Fruit fly (Drosophila melanogaster) whole organism, embryonic: ENCODE data around the gene CG9150.

Experiments used
- Ada2b ChIP-seq: fragments of 200-800 bp; sonication (Bioruptor generic); IDR thresholded peaks from 2 replicates; pipeline ENCODE4 v1.3.6; 2022; ENCODE audit warnings: missing biosample characterization, missing genetic modification characterization
- Asciz ChIP-seq: fragments of 200-800 bp; sonication (Bioruptor generic); optimal IDR thresholded peaks from 2 replicates; lab custom pipeline; 2017; ENCODE audit warnings: missing biosample characterization, mild to moderate bottlenecking, missing genetic modification characterization, missing genetic modification reagents
- Bgb ChIP-seq: fragments of 200-800 bp; sonication (Bioruptor generic); IDR thresholded peaks from 2 replicates; pipeline ENCODE4 v1.3.6; 2022; ENCODE audit warnings: missing biosample characterization, missing genetic modification characterization; ENCODE audit not compliant: partially characterized antibody
- C15 ChIP-seq: fragments of 200-800 bp; sonication (Bioruptor generic); IDR thresholded peaks from 3 replicates; pipeline ENCODE4 v1.3.6; 2022; ENCODE audit warnings: missing biosample characterization, missing genetic modification characterization
- CG1024 ChIP-seq: fragments of 200-800 bp; sonication (Bioruptor generic); IDR thresholded peaks from 2 replicates; pipeline ENCODE4 v1.3.6; 2022; ENCODE audit warnings: missing biosample characterization, missing genetic modification characterization
- CG11093 ChIP-seq: fragments of 200-800 bp; sonication (Bioruptor generic); IDR thresholded peaks from 3 replicates; pipeline ENCODE4 v1.3.6; 2022; ENCODE audit warnings: missing biosample characterization, missing genetic modification characterization
- CG11723 ChIP-seq: fragments of 200-800 bp; sonication (Bioruptor generic); optimal IDR thresholded peaks from 2 replicates; lab custom pipeline; 2017; ENCODE audit warnings: missing biosample characterization, mild to moderate bottlenecking, missing genetic modification characterization
- CG12155 ChIP-seq: fragments of 200-800 bp; sonication (Bioruptor generic); optimal IDR thresholded peaks from 3 replicates; lab custom pipeline; 2016; ENCODE audit warnings: missing biosample characterization, missing genetic modification characterization
- CG12236 ChIP-seq: fragments of 200-800 bp; sonication (Bioruptor generic); optimal IDR thresholded peaks from 2 replicates; lab custom pipeline; 2016; ENCODE audit warnings: missing biosample characterization, missing genetic modification characterization
- CG1233 ChIP-seq: fragments of 200-800 bp; sonication (Bioruptor generic); optimal IDR thresholded peaks from 4 replicates; lab custom pipeline; 2018; ENCODE audit warnings: missing biosample characterization, mild to moderate bottlenecking, missing genetic modification characterization
- CG12769 ChIP-seq: fragments of 200-800 bp; sonication (Bioruptor generic); optimal IDR thresholded peaks from 2 replicates; lab custom pipeline; 2019; ENCODE audit warnings: missing biosample characterization, mild to moderate bottlenecking, missing genetic modification characterization, moderate library complexity
- CG13894 ChIP-seq: fragments of 200-800 bp; sonication (Bioruptor generic); optimal IDR thresholded peaks from 3 replicates; lab custom pipeline; 2018; ENCODE audit warnings: missing biosample characterization, mild to moderate bottlenecking, missing genetic modification characterization, moderate library complexity
- CG14667 ChIP-seq: fragments of 200-800 bp; sonication (Bioruptor generic); IDR thresholded peaks from 2 replicates; pipeline ENCODE4 v1.3.6; 2022; ENCODE audit warnings: missing biosample characterization, missing genetic modification characterization
- CG1603 ChIP-seq: fragments of 200-800 bp; sonication (Bioruptor generic); optimal IDR thresholded peaks from 2 replicates; lab custom pipeline; 2019; ENCODE audit warnings: missing biosample characterization, mild to moderate bottlenecking, missing genetic modification characterization, moderate library complexity
- CG2202 ChIP-seq: fragments of 200-800 bp; sonication (Bioruptor generic); optimal IDR thresholded peaks from 2 replicates; lab custom pipeline; 2018; ENCODE audit warnings: missing biosample characterization, mild to moderate bottlenecking, missing genetic modification characterization
- CG30020 ChIP-seq: fragments of 200-800 bp; optimal IDR thresholded peaks from 2 replicates; lab custom pipeline; 2019; ENCODE audit warnings: missing biosample characterization, mild to moderate bottlenecking, missing genetic modification characterization, moderate library complexity
- CG31224 ChIP-seq: fragments of 200-800 bp; sonication (Bioruptor generic); IDR thresholded peaks from 2 replicates; pipeline ENCODE4 v1.3.6; 2022; ENCODE audit warnings: missing biosample characterization, missing genetic modification characterization
- CG33213 ChIP-seq: fragments of 200-800 bp; sonication (Bioruptor generic); optimal IDR thresholded peaks from 3 replicates; lab custom pipeline; 2016; ENCODE audit warnings: missing biosample characterization, missing genetic modification characterization
- CG6765 ChIP-seq: fragments of 200-800 bp; sonication (Bioruptor generic); optimal IDR thresholded peaks from 3 replicates; lab custom pipeline; 2017; ENCODE audit warnings: missing biosample characterization, mild to moderate bottlenecking, missing genetic modification characterization
- CG7556 ChIP-seq: fragments of 200-800 bp; sonication (Bioruptor generic); optimal IDR thresholded peaks from 2 replicates; lab custom pipeline; 2017; ENCODE audit warnings: missing biosample characterization, mild to moderate bottlenecking, missing genetic modification characterization
- CG7745 ChIP-seq: fragments of 200-800 bp; sonication (Bioruptor generic); optimal IDR thresholded peaks from 2 replicates; lab custom pipeline; 2018; ENCODE audit warnings: missing biosample characterization, mild to moderate bottlenecking, missing genetic modification characterization, moderate library complexity
- CG8359 ChIP-seq: fragments of 200-800 bp; sonication (Bioruptor generic); optimal IDR thresholded peaks from 2 replicates; lab custom pipeline; 2017; ENCODE audit warnings: missing biosample characterization, mild to moderate bottlenecking, missing genetic modification characterization, borderline replicate concordance
- CG9932 ChIP-seq: fragments of 200-800 bp; sonication (Bioruptor generic); IDR thresholded peaks from 2 replicates; pipeline ENCODE4 v1.3.6; 2022; ENCODE audit warnings: missing biosample characterization, missing genetic modification characterization
- HLHmδ ChIP-seq: fragments of 200-800 bp; sonication (Bioruptor generic); optimal IDR thresholded peaks from 2 replicates; lab custom pipeline; 2018; ENCODE audit warnings: missing biosample characterization, mild to moderate bottlenecking, missing genetic modification characterization, moderate library complexity
- Med ChIP-seq: fragments of 200-800 bp; sonication (Bioruptor generic); peaks from one replicate; lab custom pipeline; 2016; ENCODE audit warnings: missing biosample characterization, missing genetic modification characterization, mild to moderate bottlenecking, inconsistent platforms, moderate library complexity
- Neu2 ChIP-seq: fragments of 200-800 bp; sonication (Bioruptor generic); optimal IDR thresholded peaks from 3 replicates; lab custom pipeline; 2016; ENCODE audit warnings: missing biosample characterization, missing genetic modification characterization, borderline replicate concordance
- Ptx1 ChIP-seq: fragments of 200-800 bp; sonication (Bioruptor generic); IDR thresholded peaks from 2 replicates; pipeline ENCODE4 v1.3.6; 2022; ENCODE audit warnings: missing biosample characterization, missing genetic modification characterization
- Sin3A ChIP-seq: fragments of >200 bp; optimal IDR thresholded peaks from 2 replicates; lab custom pipeline; 2018
- Ssrp ChIP-seq: fragments of 200-800 bp; sonication (Bioruptor generic); optimal IDR thresholded peaks from 2 replicates; lab custom pipeline; 2018; ENCODE audit warnings: missing biosample characterization, mild to moderate bottlenecking, missing genetic modification characterization, moderate library complexity
- Trl ChIP-seq, 3 experiments: fragments of >200 bp in 2 of 3; fragments of 200-800 bp in 1 of 3; sonication (Bioruptor generic) in 1 of 3; optimal IDR thresholded peaks; 2 replicates in 1 of 3; 3 replicates in 2 of 3; lab custom pipeline; 2016 to 2017; ENCODE audit warnings: missing biosample characterization in 1 of 3, missing genetic modification characterization in 1 of 3
- ab ChIP-seq: fragments of 200-800 bp; sonication (Bioruptor generic); optimal IDR thresholded peaks from 2 replicates; lab custom pipeline; 2016; ENCODE audit warnings: missing biosample characterization, missing genetic modification characterization
- ap ChIP-seq: fragments of 200-800 bp; sonication (Bioruptor generic); IDR thresholded peaks from 2 replicates; pipeline ENCODE4 v1.3.6; 2022; ENCODE audit warnings: missing biosample characterization, missing genetic modification characterization
- bbx ChIP-seq: fragments of 200-800 bp; sonication (Bioruptor generic); IDR thresholded peaks from 2 replicates; pipeline ENCODE4 v1.3.6; 2022; ENCODE audit warnings: missing biosample characterization, missing genetic modification characterization; ENCODE audit not compliant: partially characterized antibody
- bcd ChIP-seq: fragments of 200-800 bp; sonication (Bioruptor generic); optimal IDR thresholded peaks from 2 replicates; lab custom pipeline; 2017; ENCODE audit warnings: missing biosample characterization, mild to moderate bottlenecking, missing genetic modification characterization
- cad ChIP-seq: fragments of >200 bp; optimal IDR thresholded peaks from 2 replicates; lab custom pipeline; 2017; ENCODE audit warnings: missing biosample characterization, missing genetic modification characterization
- crp ChIP-seq, 2 experiments: fragments of 200-800 bp; sonication (Bioruptor generic); optimal IDR thresholded peaks; 2 replicates in 1 of 2; 3 replicates in 1 of 2; lab custom pipeline; 2017; ENCODE audit warnings: missing biosample characterization in 2 of 2, missing genetic modification characterization in 2 of 2, mild to moderate bottlenecking in 1 of 2, moderate library complexity in 1 of 2
- fd102C ChIP-seq: fragments of 200-800 bp; sonication (Bioruptor generic); optimal IDR thresholded peaks from 2 replicates; lab custom pipeline; 2018; ENCODE audit warnings: missing biosample characterization, mild to moderate bottlenecking, missing genetic modification characterization, moderate library complexity
- gro ChIP-seq: fragments of 200-800 bp; sonication (Bioruptor generic); optimal IDR thresholded peaks from 2 replicates; lab custom pipeline; 2016; ENCODE audit warnings: missing biosample characterization, missing genetic modification characterization
- ham ChIP-seq: fragments of 200-800 bp; sonication (Bioruptor generic); IDR thresholded peaks from 2 replicates; pipeline ENCODE4 v1.3.6; 2022; ENCODE audit warnings: missing biosample characterization, missing genetic modification characterization
- kay ChIP-seq: fragments of 200-800 bp; sonication (Bioruptor generic); optimal IDR thresholded peaks from 2 replicates; lab custom pipeline; 2016; ENCODE audit warnings: missing biosample characterization, missing genetic modification characterization
- ken ChIP-seq: fragments of 200-800 bp; sonication (Bioruptor generic); IDR thresholded peaks from 3 replicates; pipeline ENCODE4 v1.3.6; 2022; ENCODE audit warnings: missing biosample characterization, missing genetic modification characterization
- lbe ChIP-seq: fragments of 200-800 bp; sonication (Bioruptor generic); optimal IDR thresholded peaks from 2 replicates; lab custom pipeline; 2016; ENCODE audit warnings: missing biosample characterization, mild to moderate bottlenecking, missing genetic modification characterization
- lov ChIP-seq, 2 experiments: fragments of 200-800 bp in 1 of 2; fragments of >200 bp in 1 of 2; sonication (Bioruptor generic) in 1 of 2; IDR thresholded peaks in 1 of 2; optimal IDR thresholded peaks in 1 of 2; 2 replicates in 1 of 2; 3 replicates in 1 of 2; pipeline versions ENCODE4 v1.3.6 to Lab custom; 2017 to 2022; ENCODE audit warnings: missing biosample characterization in 1 of 2, missing genetic modification characterization in 1 of 2
- nau ChIP-seq: fragments of 200-800 bp; sonication (Bioruptor generic); optimal IDR thresholded peaks from 3 replicates; lab custom pipeline; 2017; ENCODE audit warnings: missing biosample characterization, mild to moderate bottlenecking, missing genetic modification characterization, missing genetic modification reagents
- pita ChIP-seq: fragments of 200-800 bp; sonication (Bioruptor generic); optimal IDR thresholded peaks from 2 replicates; lab custom pipeline; 2017; ENCODE audit warnings: missing biosample characterization, mild to moderate bottlenecking, missing genetic modification characterization
- row ChIP-seq: fragments of 200-800 bp; sonication (Bioruptor generic); IDR thresholded peaks from 3 replicates; pipeline ENCODE4 v1.3.6; 2022; ENCODE audit warnings: missing biosample characterization, missing genetic modification characterization
- run ChIP-seq: fragments of 200-800 bp; sonication (Bioruptor generic); optimal IDR thresholded peaks from 3 replicates; lab custom pipeline; 2018; ENCODE audit warnings: missing biosample characterization, mild to moderate bottlenecking, missing genetic modification characterization
- sens ChIP-seq: fragments of 200-800 bp; sonication (Bioruptor generic); peaks from one replicate; lab custom pipeline; 2016; ENCODE audit warnings: missing biosample characterization, missing genetic modification characterization
- sisA ChIP-seq: fragments of 200-800 bp; sonication (Bioruptor generic); IDR thresholded peaks from 2 replicates; pipeline ENCODE4 v1.3.6; 2022; ENCODE audit warnings: missing biosample characterization, missing genetic modification characterization

CG9150 gene

dm6 chr2L:6098479-6099269, 30.3 kb upstream of the CG9150 start, which contains the start of gene CG9175 (continued):
- TF ChIP-seq CG30020 (tag; lab: Kevin White, UChicago) (peak; percentile 33), CG12769 (tag; lab: Kevin White, UChicago) (no peak), sens (GFP tag; lab: Kevin White, UChicago) (peak; percentile 83), lbe (GFP tag; lab: Kevin White, UChicago) (no peak), Trl (optimal IDR thresholded peaks at IDR 0.05; lab: Kevin White, UChicago) (no peak), Trl (GFP tag; optimal IDR thresholded peaks at IDR 0.05; lab: Kevin White, UChicago) (peak; percentile 12), C15 (GFP tag; lab: Robert Waterston, UW) (no peak), Bgb (peak; percentile 98), ken (GFP tag; lab: Robert Waterston, UW) (0 out of 3 replicates have a peak, but pooled peaks have one; percentile 24), CG9932 (peak; percentile 72), CG6765 (GFP tag; lab: Kevin White, UChicago) (no peak), CG7745 (tag; lab: Kevin White, UChicago) (no peak), lov (optimal IDR thresholded peaks at IDR 0.05; lab: Kevin White, UChicago) (no peak), lov (GFP tag; IDR thresholded peaks at IDR 0.05; lab: Robert Waterston, UW) (no peak), CG2202 (tag; lab: Kevin White, UChicago) (no peak), bcd (GFP tag; lab: Kevin White, UChicago) (peak; percentile 43), crp (GFP tag; optimal IDR thresholded peaks at IDR 0.05; lab: Kevin White, UChicago) (peak; percentile 100), bbx (GFP tag; lab: Robert Waterston, UW) (peak; percentile 97), CG12155 (GFP tag; lab: Kevin White, UChicago) (peak; percentile 33), CG1603 (tag; lab: Kevin White, UChicago) (peak; percentile 90), CG1233 (GFP tag; lab: Kevin White, UChicago) (no peak), Sin3A (lab: Kevin White, UChicago) (peak; percentile 73), CG8359 (no peak), HLHmδ (GFP tag; lab: Kevin White, UChicago) (peak; percentile 83), gro (GFP tag; lab: Kevin White, UChicago) (peak; percentile 83), Ada2b (GFP tag; lab: Robert Waterston, UW) (no peak), CG31224 (GFP tag; lab: Robert Waterston, UW) (no peak), cad (GFP tag; lab: Kevin White, UChicago) (no peak), run (tag; lab: Kevin White, UChicago) (no peak), CG11093 (no peak), CG14667 (GFP tag; lab: Robert Waterston, UW) (no peak), pita (GFP tag; lab: Kevin White, UChicago) (no peak), kay (GFP tag; lab: Kevin White, UChicago) (no peak), Asciz (GFP tag; lab: Kevin White, UChicago) (no peak), Med (GFP tag; lab: Kevin White, UChicago) (peak; percentile 93), ab (GFP tag; lab: Kevin White, UChicago) (no peak), Neu2 (GFP tag; lab: Kevin White, UChicago) (no peak), CG11723 (no peak), sisA (GFP tag; lab: Robert Waterston, UW) (no peak), row (GFP tag; lab: Robert Waterston, UW) (peak; percentile 83), CG7556 (GFP tag; lab: Kevin White, UChicago) (peak; percentile 2), ap (GFP tag; lab: Robert Waterston, UW) (no peak), CG13894 (tag; lab: Kevin White, UChicago) (peak; percentile 75), CG12236 (GFP tag; lab: Kevin White, UChicago) (no peak), Ptx1 (GFP tag; lab: Robert Waterston, UW) (peak; percentile 39; the same call in 1 of the 2 replicates), nau (GFP tag; lab: Kevin White, UChicago) (peak; percentile 17), fd102C (no peak), CG33213 (GFP tag; lab: Kevin White, UChicago) (peak; percentile 70), Ssrp (no peak), CG1024 (GFP tag; lab: Robert Waterston, UW) (no peak), ham (GFP tag; lab: Robert Waterston, UW) (no peak)
